Fruit fly (Drosophila melanogaster) whole organism, embryonic: ENCODE results near the gene CG1801.

ENCODE experiments used
- Atf-2 ChIP-seq: fragments of 200-800 bp; sonication (Bioruptor generic); optimal IDR thresholded peaks from 2 replicates; lab custom pipeline; 2016; ENCODE audit warnings: missing biosample characterization, missing genetic modification characterization
- Blimp-1 ChIP-seq: fragments of 200-800 bp; sonication (Bioruptor generic); optimal IDR thresholded peaks from 3 replicates; lab custom pipeline; 2018; ENCODE audit warnings: missing biosample characterization, missing genetic modification characterization, mild to moderate bottlenecking, moderate library complexity, missing genetic modification reagents
- CG10431 ChIP-seq: fragments of 200-800 bp; sonication (Bioruptor generic); optimal IDR thresholded peaks from 3 replicates; lab custom pipeline; 2018; ENCODE audit warnings: missing biosample characterization, mild to moderate bottlenecking, missing genetic modification characterization
- CG10462 ChIP-seq: fragments of 200-800 bp; sonication (Bioruptor generic); optimal IDR thresholded peaks from 2 replicates; lab custom pipeline; 2016; ENCODE audit warnings: missing biosample characterization, missing genetic modification characterization
- CG10565 ChIP-seq: fragments of 200-800 bp; sonication (Bioruptor generic); optimal IDR thresholded peaks from 3 replicates; lab custom pipeline; 2016; ENCODE audit warnings: missing biosample characterization, mild to moderate bottlenecking, missing genetic modification characterization
- CG11085 ChIP-seq: fragments of 200-800 bp; sonication (Bioruptor generic); IDR thresholded peaks from 2 replicates; pipeline ENCODE4 v1.3.6; 2022; ENCODE audit warnings: missing biosample characterization, missing genetic modification characterization
- CG12104 ChIP-seq: fragments of 200-800 bp; sonication (Bioruptor generic); optimal IDR thresholded peaks from 3 replicates; lab custom pipeline; 2016; ENCODE audit warnings: missing biosample characterization, missing genetic modification characterization
- CG12236 ChIP-seq: fragments of 200-800 bp; sonication (Bioruptor generic); optimal IDR thresholded peaks from 2 replicates; lab custom pipeline; 2016; ENCODE audit warnings: missing biosample characterization, missing genetic modification characterization
- CG12659 ChIP-seq: fragments of 200-800 bp; sonication (Bioruptor generic); optimal IDR thresholded peaks from 3 replicates; lab custom pipeline; 2017; ENCODE audit warnings: mild to moderate bottlenecking, missing biosample characterization, missing genetic modification reagents, missing genetic modification characterization
- CG12942 ChIP-seq: fragments of 200-800 bp; sonication (Bioruptor generic); optimal IDR thresholded peaks from 3 replicates; lab custom pipeline; 2016; ENCODE audit warnings: missing biosample characterization, missing genetic modification characterization
- CG13775 ChIP-seq: fragments of 200-800 bp; sonication (Bioruptor generic); optimal IDR thresholded peaks from 3 replicates; lab custom pipeline; 2017; ENCODE audit warnings: missing biosample characterization, mild to moderate bottlenecking, missing genetic modification characterization
- CG14860 ChIP-seq: fragments of 200-800 bp; sonication (Bioruptor generic); IDR thresholded peaks from 3 replicates; pipeline ENCODE4 v1.3.6; 2022; ENCODE audit warnings: missing biosample characterization, missing genetic modification characterization; ENCODE audit not compliant: partially characterized antibody
- CG32767 ChIP-seq: fragments of 200-800 bp; sonication (Bioruptor generic); IDR thresholded peaks from 2 replicates; pipeline ENCODE4 v1.3.6; 2022; ENCODE audit warnings: missing biosample characterization, missing genetic modification characterization
- CG3281 ChIP-seq: fragments of 200-800 bp; sonication (Bioruptor generic); optimal IDR thresholded peaks from 3 replicates; lab custom pipeline; 2017; ENCODE audit warnings: missing biosample characterization, mild to moderate bottlenecking, missing genetic modification characterization
- CG34224 ChIP-seq: fragments of 200-800 bp; sonication (Bioruptor generic); IDR thresholded peaks from 3 replicates; pipeline ENCODE4 v1.3.6; 2022; ENCODE audit warnings: missing biosample characterization, missing genetic modification characterization; ENCODE audit not compliant: partially characterized antibody
- CG4730 ChIP-seq: fragments of 200-800 bp; sonication (Bioruptor generic); IDR thresholded peaks from 2 replicates; pipeline ENCODE4 v1.3.6; 2022; ENCODE audit warnings: missing biosample characterization, missing genetic modification characterization
- CG5953 ChIP-seq: fragments of 200-800 bp; sonication (Bioruptor generic); IDR thresholded peaks from 2 replicates; pipeline ENCODE4 v1.3.6; 2022; ENCODE audit warnings: missing biosample characterization, missing genetic modification characterization
- CG6765 ChIP-seq: fragments of 200-800 bp; sonication (Bioruptor generic); optimal IDR thresholded peaks from 3 replicates; lab custom pipeline; 2017; ENCODE audit warnings: missing biosample characterization, mild to moderate bottlenecking, missing genetic modification characterization
- CG7372 ChIP-seq: fragments of 200-800 bp; sonication (Bioruptor generic); IDR thresholded peaks from 2 replicates; pipeline ENCODE4 v1.3.6; 2022; ENCODE audit warnings: missing biosample characterization, missing genetic modification characterization
- CG7786 ChIP-seq: fragments of 200-800 bp; sonication (Bioruptor generic); optimal IDR thresholded peaks from 2 replicates; lab custom pipeline; 2016; ENCODE audit warnings: missing biosample characterization, missing genetic modification characterization
- CG7987 ChIP-seq: fragments of 200-800 bp; sonication (Bioruptor generic); optimal IDR thresholded peaks from 2 replicates; lab custom pipeline; 2018; ENCODE audit warnings: missing biosample characterization, mild to moderate bottlenecking, missing genetic modification characterization, moderate library complexity
- CG8089 ChIP-seq: fragments of 200-800 bp; sonication (Bioruptor generic); optimal IDR thresholded peaks from 3 replicates; lab custom pipeline; 2016; ENCODE audit warnings: missing biosample characterization, missing genetic modification characterization
- CG9215 ChIP-seq: fragments of 200-800 bp; sonication (Bioruptor generic); IDR thresholded peaks from 2 replicates; pipeline ENCODE4 v1.3.6; 2022; ENCODE audit warnings: missing biosample characterization, missing genetic modification characterization
- CoRest ChIP-seq: fragments of 200-800 bp; sonication (Bioruptor generic); optimal IDR thresholded peaks from 3 replicates; lab custom pipeline; 2018; ENCODE audit warnings: missing biosample characterization, mild to moderate bottlenecking, missing genetic modification characterization, moderate library complexity
- Doc2 ChIP-seq: fragments of 200-800 bp; sonication (Bioruptor generic); IDR thresholded peaks from 2 replicates; pipeline ENCODE4 v1.3.6; 2022; ENCODE audit warnings: missing biosample characterization, missing genetic modification characterization
- ERR ChIP-seq: fragments of 200-800 bp; sonication (Bioruptor generic); optimal IDR thresholded peaks from 2 replicates; lab custom pipeline; 2016; ENCODE audit warnings: missing biosample characterization, missing genetic modification characterization
- HLH54F ChIP-seq: fragments of 200-800 bp; sonication (Bioruptor generic); optimal IDR thresholded peaks from 3 replicates; lab custom pipeline; 2016; ENCODE audit warnings: missing biosample characterization, missing genetic modification characterization
- Lpt ChIP-seq: fragments of >200 bp; optimal IDR thresholded peaks from 2 replicates; lab custom pipeline; 2018; ENCODE audit warnings: missing biosample characterization, missing genetic modification characterization
- Mes4 ChIP-seq: fragments of 200-800 bp; sonication (Bioruptor generic); optimal IDR thresholded peaks from 2 replicates; lab custom pipeline; 2016; ENCODE audit warnings: missing biosample characterization, missing genetic modification characterization
- NC2α ChIP-seq: fragments of 200-800 bp; sonication (Bioruptor generic); optimal IDR thresholded peaks from 2 replicates; lab custom pipeline; 2016; ENCODE audit warnings: missing biosample characterization, missing genetic modification characterization
- Oaz ChIP-seq: fragments of 200-800 bp; sonication (Bioruptor generic); IDR thresholded peaks from 2 replicates; pipeline ENCODE4 v1.3.6; 2022; ENCODE audit warnings: missing biosample characterization, missing genetic modification characterization
- Optix ChIP-seq: fragments of 200-800 bp; sonication (Bioruptor generic); IDR thresholded peaks from 3 replicates; pipeline ENCODE4 v1.3.6; 2022; ENCODE audit warnings: missing biosample characterization, missing genetic modification characterization
- ac ChIP-seq: fragments of 200-800 bp; sonication (Bioruptor generic); optimal IDR thresholded peaks from 3 replicates; lab custom pipeline; 2017; ENCODE audit warnings: missing biosample characterization, mild to moderate bottlenecking, missing genetic modification characterization
- ara ChIP-seq: fragments of 200-800 bp; sonication (Bioruptor generic); IDR thresholded peaks from 2 replicates; pipeline ENCODE4 v1.3.6; 2022; ENCODE audit warnings: missing biosample characterization, missing genetic modification characterization
- ase ChIP-seq: fragments of 200-800 bp; sonication (Bioruptor generic); IDR thresholded peaks from 3 replicates; pipeline ENCODE4 v1.3.6; 2022; ENCODE audit warnings: missing biosample characterization, missing genetic modification characterization
- ci ChIP-seq: fragments of 200-800 bp; sonication (Bioruptor generic); IDR thresholded peaks from 3 replicates; pipeline ENCODE4 v1.3.6; 2022; ENCODE audit warnings: missing biosample characterization, missing genetic modification characterization
- crc ChIP-seq: fragments of 200-800 bp; sonication (Bioruptor generic); optimal IDR thresholded peaks from 2 replicates; lab custom pipeline; 2016; ENCODE audit warnings: missing biosample characterization, missing genetic modification characterization
- dan ChIP-seq: fragments of 200-800 bp; sonication (Bioruptor generic); IDR thresholded peaks from 2 replicates; pipeline ENCODE4 v1.3.6; 2022; ENCODE audit warnings: missing biosample characterization, missing genetic modification characterization
- fd96Cb ChIP-seq: fragments of 200-800 bp; sonication (Bioruptor generic); optimal IDR thresholded peaks from 2 replicates; lab custom pipeline; 2018; ENCODE audit warnings: missing biosample characterization, mild to moderate bottlenecking, missing genetic modification characterization, moderate library complexity
- kah ChIP-seq: fragments of 200-800 bp; sonication (Bioruptor generic); optimal IDR thresholded peaks from 2 replicates; lab custom pipeline; 2018; ENCODE audit warnings: missing biosample characterization, mild to moderate bottlenecking, missing genetic modification characterization
- kni ChIP-seq: fragments of 200-800 bp; sonication (Bioruptor generic); optimal IDR thresholded peaks from 3 replicates; lab custom pipeline; 2017; ENCODE audit warnings: mild to moderate bottlenecking, missing biosample characterization, missing genetic modification reagents, missing genetic modification characterization
- maf-S ChIP-seq: fragments of 200-800 bp; sonication (Bioruptor generic); optimal IDR thresholded peaks from 2 replicates; lab custom pipeline; 2016; ENCODE audit warnings: missing biosample characterization, missing genetic modification characterization
- pb ChIP-seq: fragments of 200-800 bp; sonication (Bioruptor generic); optimal IDR thresholded peaks from 3 replicates; lab custom pipeline; 2016; ENCODE audit warnings: missing biosample characterization, missing genetic modification characterization
- pum ChIP-seq: fragments of 200-800 bp; sonication (Bioruptor generic); optimal IDR thresholded peaks from 2 replicates; lab custom pipeline; 2016; ENCODE audit warnings: missing biosample characterization, missing genetic modification characterization
- sim ChIP-seq: fragments of 200-800 bp; sonication (Bioruptor generic); IDR thresholded peaks from 2 replicates; pipeline ENCODE4 v1.3.6; 2022; ENCODE audit warnings: missing biosample characterization, missing genetic modification characterization
- stc ChIP-seq: fragments of 200-800 bp; sonication (Bioruptor generic); IDR thresholded peaks from 2 replicates; pipeline ENCODE4 v1.3.6; 2022; ENCODE audit warnings: missing biosample characterization, missing genetic modification characterization
- stwl ChIP-seq: fragments of 200-800 bp; sonication (Bioruptor generic); optimal IDR thresholded peaks from 3 replicates; lab custom pipeline; 2018; ENCODE audit warnings: missing biosample characterization, mild to moderate bottlenecking, missing genetic modification characterization, moderate library complexity
- sug ChIP-seq: fragments of 200-800 bp; optimal IDR thresholded peaks from 2 replicates; lab custom pipeline; 2019; ENCODE audit warnings: missing biosample characterization, mild to moderate bottlenecking, missing genetic modification characterization, moderate library complexity
- tup ChIP-seq: fragments of 200-800 bp; sonication (Bioruptor generic); optimal IDR thresholded peaks from 2 replicates; lab custom pipeline; 2016; ENCODE audit warnings: missing biosample characterization, mild to moderate bottlenecking, missing genetic modification characterization, moderate library complexity
- zf30C ChIP-seq: fragments of 200-800 bp; sonication (Bioruptor generic); optimal IDR thresholded peaks from 3 replicates; lab custom pipeline; 2018; ENCODE audit warnings: missing biosample characterization, mild to moderate bottlenecking, missing genetic modification characterization

Gene CG1801

dm6 chrX:21366311-21366990, 49.1 kb upstream of the CG1801 start (continued):
- peak; percentile 82 for TF ChIP-seq Oaz
- TF ChIP-seq ara (GFP tag; lab: Robert Waterston, UW): peak; percentile 72
- TF ChIP-seq CG7987 (GFP tag; lab: Kevin White, UChicago): peak; percentile 55
- TF ChIP-seq dan (GFP tag; lab: Robert Waterston, UW): no peak
- peak; percentile 42 for TF ChIP-seq ac
- peak; percentile 81 for TF ChIP-seq ci (GFP tag; lab: Robert Waterston, UW)
- no peak for TF ChIP-seq NC2α (GFP tag; lab: Kevin White, UChicago)
- peak; percentile 82 for TF ChIP-seq stc (GFP tag; lab: Robert Waterston, UW)
- TF ChIP-seq stwl (tag; lab: Kevin White, UChicago): no peak
- TF ChIP-seq sim: peak; percentile 61; the same call in 1 of the 2 replicates
- TF ChIP-seq Mes4 (GFP tag; lab: Kevin White, UChicago): no peak
- peak; percentile 96 for TF ChIP-seq CG12659
- TF ChIP-seq Blimp-1 (GFP tag; lab: Kevin White, UChicago): peak; percentile 90
- peak; percentile 86 for TF ChIP-seq sug (tag; lab: Kevin White, UChicago)
- peak; percentile 51; the same call in 1 of the 2 replicates for TF ChIP-seq Doc2 (GFP tag; lab: Robert Waterston, UW)
- TF ChIP-seq HLH54F (GFP tag; lab: Kevin White, UChicago): peak; percentile 42
- TF ChIP-seq CG12104 (GFP tag; lab: Kevin White, UChicago): peak; percentile 85
- TF ChIP-seq Optix (GFP tag; lab: Robert Waterston, UW): peak; percentile 70; the same call in 2 of the 3 replicates
- peak; percentile 88 for TF ChIP-seq CG7372
- no peak for TF ChIP-seq CG10565 (GFP tag; lab: Kevin White, UChicago)
- peak; percentile 80 for TF ChIP-seq ase (GFP tag; lab: Robert Waterston, UW)
- TF ChIP-seq CoRest (tag; lab: Kevin White, UChicago): peak; percentile 96
- TF ChIP-seq CG8089: peak; percentile 1
- TF ChIP-seq fd96Cb (tag; lab: Kevin White, UChicago): peak; percentile 94
- no peak for TF ChIP-seq CG14860 (GFP tag; lab: Robert Waterston, UW)
- peak; percentile 84 for TF ChIP-seq CG4730 (GFP tag; lab: Robert Waterston, UW)
- TF ChIP-seq Atf-2 (GFP tag; lab: Kevin White, UChicago): peak; percentile 25
- peak; percentile 36 for TF ChIP-seq tup
- no peak for TF ChIP-seq CG12236 (GFP tag; lab: Kevin White, UChicago)
- TF ChIP-seq zf30C (GFP tag; lab: Kevin White, UChicago): no peak
- peak; percentile 78 for TF ChIP-seq CG10431 (GFP tag; lab: Kevin White, UChicago)
- TF ChIP-seq CG13775 (GFP tag; lab: Kevin White, UChicago): peak; percentile 88
- TF ChIP-seq CG32767: peak; percentile 86
- TF ChIP-seq CG9215 (GFP tag; lab: Robert Waterston, UW): peak; percentile 89
- TF ChIP-seq CG11085 (GFP tag; lab: Robert Waterston, UW): peak; percentile 74; the same call in 1 of the 2 replicates
- TF ChIP-seq CG10462 (GFP tag; lab: Kevin White, UChicago): peak; percentile 78
- no peak for TF ChIP-seq Lpt
- peak; percentile 57; the same call in 1 of the 2 replicates for TF ChIP-seq CG5953 (GFP tag; lab: Robert Waterston, UW)
- peak; percentile 8 for TF ChIP-seq CG7786 (GFP tag; lab: Kevin White, UChicago)
- no peak for TF ChIP-seq pb
- TF ChIP-seq ERR (GFP tag; lab: Kevin White, UChicago): no peak
- peak; percentile 95 for TF ChIP-seq CG3281 (GFP tag; lab: Kevin White, UChicago)
- TF ChIP-seq crc: no peak
- peak; percentile 82 for TF ChIP-seq kah
- TF ChIP-seq maf-S (GFP tag; lab: Kevin White, UChicago): peak; percentile 35
- peak; percentile 88 for TF ChIP-seq CG6765
- TF ChIP-seq CG34224 (GFP tag; lab: Robert Waterston, UW): no peak
- TF ChIP-seq pum: peak; percentile 30
- TF ChIP-seq CG12942: peak; percentile 77
- TF ChIP-seq kni (GFP tag; lab: Kevin White, UChicago): peak; percentile 84
